Fruit fly (Drosophila melanogaster) whole organism, embryonic: Measurements from ENCODE around the gene wb.
A peak's percentile ranks its signal among the peaks of the same experiment; 100 is the strongest.

Experiments used
- ATbp ChIP-seq: fragments of 200-800 bp; sonication (Bioruptor generic); optimal IDR thresholded peaks from 2 replicates; lab custom pipeline; 2017; ENCODE audit warnings: missing biosample characterization, mild to moderate bottlenecking, missing genetic modification characterization, missing genetic modification reagents
- Bgb ChIP-seq: fragments of 200-800 bp; sonication (Bioruptor generic); IDR thresholded peaks from 2 replicates; pipeline ENCODE4 v1.3.6; 2022; ENCODE audit warnings: missing biosample characterization, missing genetic modification characterization; ENCODE audit not compliant: partially characterized antibody
- CG10543 ChIP-seq: fragments of 200-800 bp; sonication (Bioruptor generic); optimal IDR thresholded peaks from 3 replicates; lab custom pipeline; 2017; ENCODE audit warnings: missing biosample characterization, mild to moderate bottlenecking, missing genetic modification characterization, moderate library complexity
- CG14710 ChIP-seq: fragments of 200-800 bp; sonication (Bioruptor generic); optimal IDR thresholded peaks from 3 replicates; lab custom pipeline; 2019; ENCODE audit warnings: missing biosample characterization, mild to moderate bottlenecking, missing genetic modification characterization, moderate library complexity
- CG17385 ChIP-seq: fragments of 200-800 bp; sonication (Bioruptor generic); optimal IDR thresholded peaks from 3 replicates; lab custom pipeline; 2018; ENCODE audit warnings: missing biosample characterization, mild to moderate bottlenecking, missing genetic modification characterization
- CG17912 ChIP-seq: fragments of 200-800 bp; sonication (Bioruptor generic); optimal IDR thresholded peaks from 2 replicates; lab custom pipeline; 2018; ENCODE audit warnings: missing biosample characterization, mild to moderate bottlenecking, missing genetic modification characterization
- CG1792 ChIP-seq: fragments of 200-800 bp; sonication (Bioruptor generic); optimal IDR thresholded peaks from 2 replicates; lab custom pipeline; 2016; ENCODE audit warnings: missing biosample characterization, missing genetic modification characterization
- CG2875 ChIP-seq: fragments of 200-800 bp; sonication (Bioruptor generic); optimal IDR thresholded peaks from 2 replicates; lab custom pipeline; 2017; ENCODE audit warnings: missing biosample characterization, mild to moderate bottlenecking, missing genetic modification characterization, missing genetic modification reagents
- CG3281 ChIP-seq: fragments of 200-800 bp; sonication (Bioruptor generic); optimal IDR thresholded peaks from 3 replicates; lab custom pipeline; 2017; ENCODE audit warnings: missing biosample characterization, mild to moderate bottlenecking, missing genetic modification characterization
- CG42726 ChIP-seq: fragments of 200-800 bp; sonication (Bioruptor generic); IDR thresholded peaks from 2 replicates; pipeline ENCODE4 v1.3.6; 2022; ENCODE audit warnings: missing biosample characterization, missing genetic modification characterization; ENCODE audit not compliant: partially characterized antibody
- CG4282 ChIP-seq: fragments of 200-800 bp; sonication (Bioruptor generic); optimal IDR thresholded peaks from 2 replicates; lab custom pipeline; 2016; ENCODE audit warnings: missing biosample characterization, missing genetic modification characterization
- CG4617 ChIP-seq: fragments of 200-800 bp; sonication (Bioruptor generic); optimal IDR thresholded peaks from 3 replicates; lab custom pipeline; 2016; ENCODE audit warnings: missing biosample characterization, missing genetic modification characterization, borderline replicate concordance
- CG5180 ChIP-seq: fragments of 200-800 bp; sonication (Bioruptor generic); optimal IDR thresholded peaks from 3 replicates; lab custom pipeline; 2017; ENCODE audit warnings: missing biosample characterization, missing genetic modification characterization, mild to moderate bottlenecking, moderate library complexity, missing genetic modification reagents
- CG6813 ChIP-seq: fragments of 200-800 bp; sonication (Bioruptor generic); optimal IDR thresholded peaks from 2 replicates; lab custom pipeline; 2017; ENCODE audit warnings: missing biosample characterization, missing genetic modification characterization, mild to moderate bottlenecking, moderate library complexity, missing genetic modification reagents
- CG7839 ChIP-seq: fragments of 200-800 bp; sonication (Bioruptor generic); optimal IDR thresholded peaks from 3 replicates; lab custom pipeline; 2018; ENCODE audit warnings: missing biosample characterization, mild to moderate bottlenecking, missing genetic modification characterization, moderate library complexity
- CG8388 ChIP-seq: fragments of 200-800 bp; sonication (Bioruptor generic); optimal IDR thresholded peaks from 2 replicates; lab custom pipeline; 2019; ENCODE audit warnings: missing biosample characterization, mild to moderate bottlenecking, missing genetic modification characterization, moderate library complexity
- Chrac-16 ChIP-seq: fragments of 200-800 bp; sonication (Bioruptor generic); optimal IDR thresholded peaks from 3 replicates; lab custom pipeline; 2016; ENCODE audit warnings: missing biosample characterization, missing genetic modification characterization
- Dip3 ChIP-seq: fragments of 200-800 bp; sonication (Bioruptor generic); optimal IDR thresholded peaks from 3 replicates; lab custom pipeline; 2016; ENCODE audit warnings: missing biosample characterization, missing genetic modification characterization
- Elba2 ChIP-seq: fragments of 200-800 bp; sonication (Bioruptor generic); optimal IDR thresholded peaks from 3 replicates; lab custom pipeline; 2016; ENCODE audit warnings: missing biosample characterization, missing genetic modification characterization
- Ets65A ChIP-seq: fragments of 200-800 bp; sonication (Bioruptor generic); peaks from one replicate; lab custom pipeline; 2016; ENCODE audit warnings: missing biosample characterization, missing genetic modification characterization
- Ets97D ChIP-seq: fragments of 200-800 bp; sonication (Bioruptor generic); optimal IDR thresholded peaks from 3 replicates; lab custom pipeline; 2016; ENCODE audit warnings: missing biosample characterization, missing genetic modification characterization
- Gsc ChIP-seq: fragments of 200-800 bp; sonication (Bioruptor generic); IDR thresholded peaks from 2 replicates; pipeline ENCODE4 v1.3.6; 2022; ENCODE audit warnings: missing biosample characterization, missing genetic modification characterization
- Hr39 ChIP-seq: fragments of >200 bp; optimal IDR thresholded peaks from 2 replicates; lab custom pipeline; 2017
- Hsf ChIP-seq: fragments of 200-800 bp; sonication (Bioruptor generic); optimal IDR thresholded peaks from 3 replicates; lab custom pipeline; 2016; ENCODE audit warnings: missing biosample characterization, missing genetic modification characterization
- Neu2 ChIP-seq: fragments of 200-800 bp; sonication (Bioruptor generic); optimal IDR thresholded peaks from 3 replicates; lab custom pipeline; 2016; ENCODE audit warnings: missing biosample characterization, missing genetic modification characterization, borderline replicate concordance
- Rfx ChIP-seq: fragments of 200-800 bp; sonication (Bioruptor generic); IDR thresholded peaks from 2 replicates; pipeline ENCODE4 v1.3.6; 2022; ENCODE audit warnings: missing biosample characterization, missing genetic modification characterization
- Six4 ChIP-seq: fragments of 200-800 bp; sonication (Bioruptor generic); optimal IDR thresholded peaks from 2 replicates; lab custom pipeline; 2016; ENCODE audit warnings: missing biosample characterization, missing genetic modification characterization
- TFAM ChIP-seq: fragments of 200-800 bp; sonication (Bioruptor generic); optimal IDR thresholded peaks from 2 replicates; lab custom pipeline; 2017; ENCODE audit warnings: missing biosample characterization, missing genetic modification characterization, inconsistent platforms
- Xbp1 ChIP-seq: fragments of 200-800 bp; sonication (Bioruptor generic); optimal IDR thresholded peaks from 3 replicates; lab custom pipeline; 2016; ENCODE audit warnings: missing biosample characterization, mild to moderate bottlenecking, missing genetic modification characterization
- abd-A ChIP-seq: fragments of 200-800 bp; sonication (Bioruptor generic); optimal IDR thresholded peaks from 3 replicates; lab custom pipeline; 2019; ENCODE audit warnings: missing biosample characterization, mild to moderate bottlenecking, missing genetic modification characterization, moderate library complexity
- ac ChIP-seq: fragments of 200-800 bp; sonication (Bioruptor generic); optimal IDR thresholded peaks from 3 replicates; lab custom pipeline; 2017; ENCODE audit warnings: missing biosample characterization, mild to moderate bottlenecking, missing genetic modification characterization
- al ChIP-seq: fragments of 200-800 bp; sonication (Bioruptor generic); IDR thresholded peaks from 2 replicates; pipeline ENCODE4 v1.3.6; 2022; ENCODE audit warnings: missing biosample characterization, missing genetic modification characterization
- ara ChIP-seq: fragments of 200-800 bp; sonication (Bioruptor generic); IDR thresholded peaks from 2 replicates; pipeline ENCODE4 v1.3.6; 2022; ENCODE audit warnings: missing biosample characterization, missing genetic modification characterization
- dmrt11E ChIP-seq: fragments of 200-800 bp; sonication (Bioruptor generic); optimal IDR thresholded peaks from 3 replicates; lab custom pipeline; 2018; ENCODE audit warnings: missing biosample characterization, mild to moderate bottlenecking, missing genetic modification characterization, moderate library complexity
- dysf ChIP-seq: fragments of 200-800 bp; sonication (Bioruptor generic); IDR thresholded peaks from 3 replicates; pipeline ENCODE4 v1.3.6; 2022; ENCODE audit warnings: missing biosample characterization, missing genetic modification characterization
- emc ChIP-seq: fragments of 200-800 bp; sonication (Bioruptor generic); optimal IDR thresholded peaks from 2 replicates; lab custom pipeline; 2016; ENCODE audit warnings: missing biosample characterization, missing genetic modification characterization
- fd64A ChIP-seq: fragments of 200-800 bp; sonication (Bioruptor generic); optimal IDR thresholded peaks from 3 replicates; lab custom pipeline; 2018; ENCODE audit warnings: missing biosample characterization, mild to moderate bottlenecking, missing genetic modification characterization
- inv ChIP-seq: fragments of 200-800 bp; sonication (Bioruptor generic); IDR thresholded peaks from 2 replicates; pipeline ENCODE4 v1.3.6; 2022; ENCODE audit warnings: missing biosample characterization, missing genetic modification characterization; ENCODE audit not compliant: partially characterized antibody
- jing ChIP-seq: fragments of 200-800 bp; sonication (Bioruptor generic); optimal IDR thresholded peaks from 2 replicates; lab custom pipeline; 2018; ENCODE audit warnings: missing biosample characterization, mild to moderate bottlenecking, missing genetic modification characterization
- lilli ChIP-seq: fragments of 200-800 bp; sonication (Bioruptor generic); optimal IDR thresholded peaks from 3 replicates; lab custom pipeline; 2016; ENCODE audit warnings: missing biosample characterization, missing genetic modification characterization
- lola ChIP-seq, 3 experiments: fragments of >200 bp in 2 of 3; fragments of 200-800 bp in 1 of 3; sonication (Bioruptor generic) in 1 of 3; optimal IDR thresholded peaks; 2 replicates each; lab custom pipeline; 2017 to 2019; ENCODE audit warnings: missing biosample characterization in 3 of 3, missing genetic modification characterization in 3 of 3, mild to moderate bottlenecking in 1 of 3, moderate library complexity in 1 of 3
- lov ChIP-seq, 2 experiments: fragments of 200-800 bp in 1 of 2; fragments of >200 bp in 1 of 2; sonication (Bioruptor generic) in 1 of 2; IDR thresholded peaks in 1 of 2; optimal IDR thresholded peaks in 1 of 2; 2 replicates in 1 of 2; 3 replicates in 1 of 2; pipeline versions ENCODE4 v1.3.6 to Lab custom; 2017 to 2022; ENCODE audit warnings: missing biosample characterization in 1 of 2, missing genetic modification characterization in 1 of 2
- odd ChIP-seq: fragments of 200-800 bp; sonication (Bioruptor generic); optimal IDR thresholded peaks from 2 replicates; lab custom pipeline; 2017; ENCODE audit warnings: missing biosample characterization, mild to moderate bottlenecking, missing genetic modification characterization
- phol ChIP-seq: fragments of 200-800 bp; sonication (Bioruptor generic); optimal IDR thresholded peaks from 3 replicates; lab custom pipeline; 2018; ENCODE audit warnings: missing biosample characterization, mild to moderate bottlenecking, missing genetic modification characterization, moderate library complexity
- pnt ChIP-seq: fragments of 200-800 bp; sonication (Bioruptor generic); optimal IDR thresholded peaks from 3 replicates; lab custom pipeline; 2016; ENCODE audit warnings: missing biosample characterization, missing genetic modification characterization
- vfl ChIP-seq: fragments of 200-800 bp; sonication (Bioruptor generic); optimal IDR thresholded peaks from 2 replicates; lab custom pipeline; 2016; ENCODE audit warnings: missing biosample characterization, missing genetic modification characterization
- zf30C ChIP-seq: fragments of 200-800 bp; sonication (Bioruptor generic); optimal IDR thresholded peaks from 3 replicates; lab custom pipeline; 2018; ENCODE audit warnings: missing biosample characterization, mild to moderate bottlenecking, missing genetic modification characterization

wb gene

DNA sequence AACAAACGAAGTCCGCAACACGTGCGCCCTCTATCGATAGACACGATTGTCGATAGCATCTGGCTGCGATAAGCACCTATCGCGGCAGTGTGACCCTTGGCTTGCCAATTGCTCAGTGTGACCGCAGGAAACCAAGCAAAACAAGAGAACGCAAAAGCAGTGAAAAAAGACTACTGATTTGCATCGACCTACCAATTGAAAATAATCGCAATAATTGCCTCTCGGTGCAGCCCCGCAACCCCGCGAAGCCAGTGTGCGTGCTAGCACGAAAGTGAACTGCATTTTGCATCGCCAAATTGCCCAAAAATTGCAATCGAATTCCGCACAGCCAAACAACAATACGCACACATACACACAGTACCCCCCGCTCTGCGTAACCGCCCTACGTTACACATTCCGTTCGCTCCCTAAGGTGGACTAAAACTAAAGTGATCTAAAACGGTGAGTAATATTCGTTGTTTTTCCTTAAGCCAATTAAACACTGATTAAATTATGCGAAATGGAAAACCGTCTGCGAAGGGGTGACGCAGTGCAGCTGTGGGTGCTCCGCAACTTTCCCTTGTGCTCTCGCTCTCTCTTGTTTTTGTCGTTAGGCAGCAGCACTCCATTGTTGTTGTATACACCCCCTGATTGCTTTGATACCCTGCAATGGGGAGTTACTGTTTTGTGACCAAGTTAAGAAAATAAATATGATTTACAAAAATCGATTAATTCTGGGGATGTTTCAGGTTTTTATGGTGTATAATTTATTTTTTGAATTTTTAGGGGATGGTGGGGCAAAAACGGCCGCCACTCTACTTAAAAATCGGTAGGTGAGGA, 92.4 kb downstream of the wb start, which contains the start of gene Rab14 (continued):
- peak; percentile 79 for TF ChIP-seq phol (tag; lab: Kevin White, UChicago)
- TF ChIP-seq Gsc (GFP tag; lab: Robert Waterston, UW) = no peak
- peak; percentile 47 for TF ChIP-seq pnt
- no peak for TF ChIP-seq emc (GFP tag; lab: Kevin White, UChicago)
- peak; percentile 78 for TF ChIP-seq CG6813 (GFP tag; lab: Kevin White, UChicago)
- TF ChIP-seq Six4 (GFP tag; lab: Kevin White, UChicago) = peak; percentile 53
- TF ChIP-seq CG14710 = peak; percentile 88
- TF ChIP-seq CG3281 = peak; percentile 84
- peak; percentile 90 for TF ChIP-seq Rfx (GFP tag; lab: Robert Waterston, UW)
- TF ChIP-seq abd-A = peak; percentile 22
- peak; percentile 64 for TF ChIP-seq CG2875
- peak; percentile 91 for TF ChIP-seq Bgb (GFP tag; lab: Robert Waterston, UW)
- TF ChIP-seq ATbp (GFP tag; lab: Kevin White, UChicago) = peak; percentile 84
- TF ChIP-seq Neu2 (GFP tag; lab: Kevin White, UChicago) = peak; percentile 52
- peak; percentile 78 for TF ChIP-seq CG8388 (GFP tag; lab: Kevin White, UChicago)
- peak; percentile 88 for TF ChIP-seq lilli (GFP tag; lab: Kevin White, UChicago)
- TF ChIP-seq ara (GFP tag; lab: Robert Waterston, UW) = peak; percentile 53; the same call in 1 of the 2 replicates
- TF ChIP-seq dmrt11E (tag; lab: Kevin White, UChicago) = peak; percentile 64
- peak; percentile 81 for TF ChIP-seq CG7839 (tag; lab: Kevin White, UChicago)
- TF ChIP-seq CG17912 (GFP tag; lab: Kevin White, UChicago) = peak; percentile 78
- no peak for TF ChIP-seq Hr39
- peak; percentile 84 for TF ChIP-seq dysf (GFP tag; lab: Robert Waterston, UW)
- TF ChIP-seq lov (optimal IDR thresholded peaks at IDR 0.05; lab: Kevin White, UChicago) = no peak
- peak; percentile 59; the same call in 1 of the 3 replicates for TF ChIP-seq lov (GFP tag; IDR thresholded peaks at IDR 0.05; lab: Robert Waterston, UW)
- TF ChIP-seq fd64A (GFP tag; lab: Kevin White, UChicago) = no peak
- peak; percentile 78 for TF ChIP-seq Xbp1 (GFP tag; lab: Kevin White, UChicago)
- TF ChIP-seq Dip3 (GFP tag; lab: Kevin White, UChicago) = peak; percentile 72
- TF ChIP-seq CG1792 (GFP tag; lab: Kevin White, UChicago) = no peak
- TF ChIP-seq ac = peak; percentile 27
- TF ChIP-seq CG5180 (GFP tag; lab: Kevin White, UChicago) = peak; percentile 60
- no peak for TF ChIP-seq zf30C (GFP tag; lab: Kevin White, UChicago)
- TF ChIP-seq TFAM (GFP tag; lab: Kevin White, UChicago) = peak; percentile 25
- TF ChIP-seq CG17385 (GFP tag; lab: Kevin White, UChicago) = peak; percentile 84
- peak; percentile 78 for TF ChIP-seq vfl (GFP tag; lab: Kevin White, UChicago)
- TF ChIP-seq Ets97D (GFP tag; lab: Kevin White, UChicago) = peak; percentile 69
- peak; percentile 80 for TF ChIP-seq Chrac-16 (GFP tag; lab: Kevin White, UChicago)
- peak; percentile 69 for TF ChIP-seq al
- peak; percentile 93 for TF ChIP-seq CG42726
- peak; percentile 91 for TF ChIP-seq Ets65A (GFP tag; lab: Kevin White, UChicago)
- peak; percentile 65 for TF ChIP-seq CG10543 (GFP tag; lab: Kevin White, UChicago)
- peak; percentile 82 for TF ChIP-seq odd
- TF ChIP-seq lola (GFP tag; optimal IDR thresholded peaks at IDR 0.05; lab: Kevin White, UChicago) = peak in 1 of 3 experiments; percentile 57
- no peak for TF ChIP-seq Elba2 (GFP tag; lab: Kevin White, UChicago)
- peak; percentile 84 for TF ChIP-seq Hsf (GFP tag; lab: Kevin White, UChicago)
- TF ChIP-seq CG4282 (GFP tag; lab: Kevin White, UChicago) = peak; percentile 58
- TF ChIP-seq CG4617 (GFP tag; lab: Kevin White, UChicago) = peak; percentile 96
- TF ChIP-seq jing (GFP tag; lab: Kevin White, UChicago) = peak; percentile 32
- peak; percentile 80 for TF ChIP-seq inv
